Worm (Caenorhabditis elegans): ENCODE results near the gene nhr-1.
A peak's percentile ranks its signal among the peaks of the same experiment; 100 is the strongest.

nhr-1 gene

ce11 chrX:17545498-17545897, 31.6 kb downstream of the nhr-1 start (continued):
- peak; percentile 77 for TF ChIP-seq duxl-1 (tag; optimal IDR thresholded peaks at IDR 0.05; ENCODE audit: poor library complexity)
- no peak for TF ChIP-seq arid-1 (GFP tag; conservative IDR thresholded peaks at IDR 0.05)
- TF ChIP-seq lin-38 (GFP tag; IDR thresholded peaks at IDR 0.05), result no peak
- TF ChIP-seq hlh-30 (tag; optimal IDR thresholded peaks at IDR 0.05; ENCODE audit: insufficient read depth), result no peak
- TF ChIP-seq zfp-3 (GFP tag; conservative IDR thresholded peaks at IDR 0.05), result 0 out of 2 replicates have a peak, but pooled peaks have one; percentile 21
- TF ChIP-seq egl-43 (GFP tag; IDR thresholded peaks at IDR 0.05), result peak; percentile 70; the same call in 1 of the 2 replicates
- TF ChIP-seq ztf-11 (tag; optimal IDR thresholded peaks at IDR 0.05), result no peak
- no peak for TF ChIP-seq lsy-2 (tag; optimal IDR thresholded peaks at IDR 0.05)
- no peak for TF ChIP-seq daf-8 (GFP tag; IDR thresholded peaks at IDR 0.05)
- no peak for TF ChIP-seq nhr-25 (tag; optimal IDR thresholded peaks at IDR 0.05; ENCODE audit: borderline replicate concordance, insufficient read depth)
- TF ChIP-seq R02D3.7 (tag; optimal IDR thresholded peaks at IDR 0.05), result no peak
- TF ChIP-seq dmd-8 (GFP tag; IDR thresholded peaks at IDR 0.05), result no peak
- no peak for TF ChIP-seq nhr-41 (GFP tag; IDR thresholded peaks at IDR 0.05)
- no peak for TF ChIP-seq dmd-9 (GFP tag; IDR thresholded peaks at IDR 0.05)
- peak; percentile 93 for TF ChIP-seq hmg-1.1 (GFP tag; IDR thresholded peaks at IDR 0.05)
- TF ChIP-seq dve-1 (tag; optimal IDR thresholded peaks at IDR 0.05; ENCODE audit: insufficient read depth), result peak; percentile 36
- no peak for TF ChIP-seq ZK546.5 (tag; optimal IDR thresholded peaks at IDR 0.05)
- TF ChIP-seq Y5F2A.4 (GFP tag; optimal IDR thresholded peaks at IDR 0.05), result no peak
- no peak for TF ChIP-seq spr-3 (GFP tag; optimal IDR thresholded peaks at IDR 0.05)
- TF ChIP-seq lim-7 (GFP tag; IDR thresholded peaks at IDR 0.05), result no peak
- no peak for TF ChIP-seq pqm-1 (tag; optimal IDR thresholded peaks at IDR 0.05)
- no peak for TF ChIP-seq ctbp-1 (GFP tag; IDR thresholded peaks at IDR 0.05)
- peak; percentile 66 for TF ChIP-seq dmd-6 (GFP tag; IDR thresholded peaks at IDR 0.05)
- TF ChIP-seq ztf-7 (tag; optimal IDR thresholded peaks at IDR 0.05), result no peak
- no peak for TF ChIP-seq lin-13 (GFP tag; optimal IDR thresholded peaks at IDR 0.05)
- peak; percentile 42 for TF ChIP-seq nhr-48 (tag; optimal IDR thresholded peaks at IDR 0.05)
- TF ChIP-seq ceh-20 (GFP tag; IDR thresholded peaks at IDR 0.05), result peak; percentile 65; the same call in 1 of the 2 replicates
- peak; percentile 62 for TF ChIP-seq spr-1 (tag; optimal IDR thresholded peaks at IDR 0.05)
- TF ChIP-seq fos-1 (tag; optimal IDR thresholded peaks at IDR 0.05), result no peak
- peak; percentile 20 for TF ChIP-seq aha-1 (tag)
- TF ChIP-seq aly-2 (tag; optimal IDR thresholded peaks at IDR 0.05), result no peak
- peak; percentile 79 for TF ChIP-seq nhr-42 (GFP tag; IDR thresholded peaks at IDR 0.05)
- TF ChIP-seq pha-4 (GFP tag; IDR thresholded peaks at IDR 0.05), result no peak
- no peak for TF ChIP-seq pha-4 (tag; optimal IDR thresholded peaks at IDR 0.05)
- TF ChIP-seq php-3 (GFP tag; IDR thresholded peaks at IDR 0.05), result peak; percentile 64
- TF ChIP-seq ceh-62 (tag; optimal IDR thresholded peaks at IDR 0.05), result no peak
- no peak for TF ChIP-seq Y105C5A.15 (GFP tag; IDR thresholded peaks at IDR 0.05)
- TF ChIP-seq dpl-1 (GFP tag; optimal IDR thresholded peaks at IDR 0.05), result no peak
- TF ChIP-seq snpc-1.2 (GFP tag; IDR thresholded peaks at IDR 0.05), result no peak
- peak; percentile 63 for TF ChIP-seq madf-9 (GFP tag; conservative IDR thresholded peaks at IDR 0.05)
- TF ChIP-seq nhr-11 (tag; optimal IDR thresholded peaks at IDR 0.05), result no peak
- TF ChIP-seq daf-16 (GFP tag; optimal IDR thresholded peaks at IDR 0.05), result peak in 1 of 2 experiments; percentile 39
- no peak for TF ChIP-seq daf-16 (tag; optimal IDR thresholded peaks at IDR 0.05)
- TF ChIP-seq unc-39 (tag; optimal IDR thresholded peaks at IDR 0.05), result no peak
- 0 out of 2 replicates have a peak, but pooled peaks have one; percentile 45 for TF ChIP-seq daf-19 (GFP tag; conservative IDR thresholded peaks at IDR 0.05)
- peak; percentile 64 for TF ChIP-seq F37D6.2 (tag; optimal IDR thresholded peaks at IDR 0.05)
- peak in 1 of 2 experiments; percentile 21 for TF ChIP-seq mdl-1 (tag; optimal IDR thresholded peaks at IDR 0.05)
- TF ChIP-seq mdt-29 (GFP tag; IDR thresholded peaks at IDR 0.05), result no peak
- no peak for TF ChIP-seq zag-1 (tag; optimal IDR thresholded peaks at IDR 0.05)
- peak; percentile 43 for TF ChIP-seq nhr-28 (tag; optimal IDR thresholded peaks at IDR 0.05)
- no peak for TF ChIP-seq attf-4 (tag; optimal IDR thresholded peaks at IDR 0.05)
- no peak for TF ChIP-seq F44E2.7 (GFP tag; IDR thresholded peaks at IDR 0.05)
